Fruit fly (Drosophila melanogaster) whole organism: ENCODE data around the gene AP-2alpha.

Experiments used
- CG8478 ChIP-seq: fragments of >200 bp; optimal IDR thresholded peaks from 2 replicates; lab custom pipeline; 2018; ENCODE audit warnings: inconsistent platforms
- Dll ChIP-seq: fragments of >200 bp; optimal IDR thresholded peaks from 2 replicates; lab custom pipeline; 2017
- EcR ChIP-seq, 2 experiments: fragments of >200 bp; optimal IDR thresholded peaks; 2 replicates each; lab custom pipeline; 2017; ENCODE audit warnings: missing biosample characterization in 2 of 2, missing genetic modification characterization in 2 of 2, missing genetic modification reagents in 2 of 2
- pan ChIP-seq: fragments of >200 bp; optimal IDR thresholded peaks from 2 replicates; lab custom pipeline; 2017
- psq ChIP-seq: fragments of >200 bp; optimal IDR thresholded peaks from 2 replicates; lab custom pipeline; 2017
- usp ChIP-seq: fragments of >200 bp; optimal IDR thresholded peaks from 2 replicates; lab custom pipeline; 2017; ENCODE audit warnings: missing biosample characterization, missing genetic modification characterization, mixed read lengths

Gene AP-2alpha

DNA sequence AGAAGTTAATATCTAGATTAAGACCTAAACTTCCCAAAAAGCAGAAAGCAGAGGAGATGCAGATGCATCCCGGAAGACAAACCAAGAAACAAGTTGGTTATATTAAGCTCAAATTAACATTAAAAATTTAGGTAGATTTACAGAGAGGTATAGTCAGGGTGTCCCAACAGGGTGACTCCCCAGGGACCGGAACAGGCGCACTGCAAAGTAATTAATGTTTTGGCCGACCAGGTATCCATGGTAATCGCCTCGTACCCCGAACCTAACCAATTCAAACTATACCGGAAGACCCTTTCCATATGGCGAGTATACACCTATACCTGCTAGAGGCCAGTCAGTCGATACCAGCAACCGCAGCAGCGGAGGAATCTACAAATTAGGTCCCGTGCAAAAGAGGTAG, 8.0 kb upstream of the AP-2alpha start, which contains the start of gene BBS8:
Gene BBS8 (plus strand): TSS at position 301 of the 400 bp plus-strand sequence.
- TF ChIP-seq usp (no peak), pan (lab: Kevin White, UChicago) (no peak), Dll (lab: Kevin White, UChicago) (no peak), CG8478 (no peak), psq (lab: Kevin White, UChicago) (no peak), EcR (GFP tag; optimal IDR thresholded peaks at IDR 0.05; lab: Kevin White, UChicago) (no peak)

DNA sequence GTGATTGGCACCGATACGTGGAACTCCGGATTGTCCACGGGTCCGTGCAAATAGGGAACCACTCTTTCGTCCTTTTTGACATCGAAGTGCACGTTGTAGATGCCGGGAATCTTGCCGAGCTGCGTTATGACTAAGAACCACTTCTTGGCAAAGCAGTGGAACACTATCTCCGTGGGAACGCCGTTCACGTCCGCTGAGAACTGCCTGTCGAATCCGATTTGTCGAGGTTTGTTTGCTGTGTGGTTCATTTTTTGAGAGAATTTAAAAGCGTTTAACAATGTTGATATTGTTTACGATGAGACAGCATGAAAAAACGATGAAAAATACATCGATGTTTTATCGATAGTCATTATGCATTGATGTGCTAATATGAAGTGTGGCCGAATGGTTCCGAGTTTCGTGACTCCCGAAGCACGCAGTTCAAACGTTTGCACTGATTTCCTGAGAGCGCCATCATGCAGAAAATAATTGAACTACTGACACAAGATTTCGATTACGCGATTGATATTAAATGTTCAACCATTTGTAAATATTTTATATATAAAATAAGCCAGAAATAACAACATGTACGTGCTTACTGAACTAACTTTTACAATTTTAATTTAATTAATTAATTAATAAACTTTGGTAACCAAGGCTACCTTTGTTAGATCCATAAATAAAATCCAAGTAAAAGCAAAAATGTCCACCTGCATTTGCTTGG, 6.7 kb upstream of the AP-2alpha start, which contains the start of the genes CG11885 and CG13692:
Gene CG11885 (minus strand): TSS at position 332 of the 703 bp plus-strand sequence.
Gene CG13692 (plus strand): TSS at position 653 of the 703 bp plus-strand sequence.
- TF ChIP-seq CG8478: no peak
- TF ChIP-seq pan (lab: Kevin White, UChicago): no peak
- TF ChIP-seq psq (lab: Kevin White, UChicago): no peak
- no peak for TF ChIP-seq usp
- no peak for TF ChIP-seq Dll (lab: Kevin White, UChicago)
- no peak for TF ChIP-seq EcR (GFP tag; optimal IDR thresholded peaks at IDR 0.05; lab: Kevin White, UChicago)

DNA sequence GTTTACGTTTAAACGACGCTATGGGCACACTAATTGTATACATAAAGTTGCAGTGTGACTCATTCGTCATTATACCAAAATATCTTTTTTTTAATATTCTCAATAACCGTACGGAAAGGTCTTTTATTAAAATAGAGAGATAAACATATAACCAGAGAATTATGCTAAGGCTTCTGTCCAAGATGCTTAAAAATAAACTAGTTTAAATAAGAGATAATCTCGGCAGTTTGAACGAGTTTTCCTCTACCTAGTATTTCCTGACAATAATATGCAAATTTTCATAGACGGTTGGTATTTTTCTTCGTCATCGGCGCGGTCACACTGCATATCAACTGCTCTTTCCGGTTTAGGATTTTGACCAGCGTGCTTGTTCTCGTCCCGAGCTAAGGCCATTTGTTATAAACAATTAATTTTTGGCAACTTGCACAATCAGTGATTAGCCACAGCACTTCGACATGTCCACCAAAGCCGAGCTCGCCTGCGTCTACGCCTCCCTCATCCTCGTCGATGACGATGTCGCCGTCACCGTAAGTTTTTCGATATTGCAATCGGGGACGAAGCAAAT, 5.1 kb upstream of the AP-2alpha start, which contains the start of the genes CG13690 and RpLP1:
Gene CG13690 (minus strand): TSS at position 33 of the 565 bp plus-strand sequence.
Gene RpLP1 (plus strand): TSS at position 333 of the 565 bp plus-strand sequence.
- TF ChIP-seq CG8478: no peak
- TF ChIP-seq psq (lab: Kevin White, UChicago): no peak
- no peak for TF ChIP-seq EcR (GFP tag; optimal IDR thresholded peaks at IDR 0.05; lab: Kevin White, UChicago)
- TF ChIP-seq usp: no peak
- no peak for TF ChIP-seq Dll (lab: Kevin White, UChicago)
- no peak for TF ChIP-seq pan (lab: Kevin White, UChicago)

dm6 chr2L:413894-414293, 683 bp downstream of the AP-2alpha start:
- TF ChIP-seq pan (lab: Kevin White, UChicago): no peak
- no peak for TF ChIP-seq usp
- TF ChIP-seq CG8478: no peak
- no peak for TF ChIP-seq Dll (lab: Kevin White, UChicago)
- no peak for TF ChIP-seq psq (lab: Kevin White, UChicago)
- TF ChIP-seq EcR (GFP tag; optimal IDR thresholded peaks at IDR 0.05; lab: Kevin White, UChicago): no peak

- no peak for TF ChIP-seq CG8478
- TF ChIP-seq EcR (GFP tag; optimal IDR thresholded peaks at IDR 0.05; lab: Kevin White, UChicago): no peak
- TF ChIP-seq Dll (lab: Kevin White, UChicago): no peak
- no peak for TF ChIP-seq usp
- no peak for TF ChIP-seq pan (lab: Kevin White, UChicago)
- TF ChIP-seq psq (lab: Kevin White, UChicago): no peak
These were observed 1.6 kb downstream of the AP-2alpha start for dm6 chr2L:412931-413330.

- TF ChIP-seq pan (lab: Kevin White, UChicago) (no peak), EcR (GFP tag; optimal IDR thresholded peaks at IDR 0.05; lab: Kevin White, UChicago) (no peak), CG8478 (no peak), usp (no peak), psq (lab: Kevin White, UChicago) (no peak)
These were observed 10.7 kb downstream of the AP-2alpha start, which contains the start of gene Polr1B for dm6 chr2L:403627-404575. Gene Polr1B (plus strand): TSS chr2L:404285.

- TF ChIP-seq CG8478 (no peak), usp (no peak), pan (lab: Kevin White, UChicago) (no peak), Dll (lab: Kevin White, UChicago) (no peak), psq (lab: Kevin White, UChicago) (no peak), EcR (GFP tag; optimal IDR thresholded peaks at IDR 0.05; lab: Kevin White, UChicago) (no peak)
These were observed 12.5 kb downstream of the AP-2alpha start, which contains the start of gene CG4213 for dm6 chr2L:402098-402497. Gene CG4213 (minus strand): TSS chr2L:402198.

- no peak for TF ChIP-seq psq (lab: Kevin White, UChicago)
These were observed 19.0 kb downstream of the AP-2alpha start for dm6 chr2L:395366-396117.

- no peak for TF ChIP-seq usp
- no peak for TF ChIP-seq psq (lab: Kevin White, UChicago)
- TF ChIP-seq Dll (lab: Kevin White, UChicago): no peak
- TF ChIP-seq EcR (GFP tag; optimal IDR thresholded peaks at IDR 0.05; lab: Kevin White, UChicago): no peak
- TF ChIP-seq pan (lab: Kevin White, UChicago): no peak
- no peak for TF ChIP-seq CG8478
These were observed 22.0 kb downstream of the AP-2alpha start for dm6 chr2L:392529-392928.

dm6 chr2L:390509-390908, 24.1 kb downstream of the AP-2alpha start:
- TF ChIP-seq CG8478 (no peak), pan (lab: Kevin White, UChicago) (no peak), Dll (lab: Kevin White, UChicago) (no peak), EcR (GFP tag; optimal IDR thresholded peaks at IDR 0.05; lab: Kevin White, UChicago) (no peak), psq (lab: Kevin White, UChicago) (no peak), usp (no peak)

DNA sequence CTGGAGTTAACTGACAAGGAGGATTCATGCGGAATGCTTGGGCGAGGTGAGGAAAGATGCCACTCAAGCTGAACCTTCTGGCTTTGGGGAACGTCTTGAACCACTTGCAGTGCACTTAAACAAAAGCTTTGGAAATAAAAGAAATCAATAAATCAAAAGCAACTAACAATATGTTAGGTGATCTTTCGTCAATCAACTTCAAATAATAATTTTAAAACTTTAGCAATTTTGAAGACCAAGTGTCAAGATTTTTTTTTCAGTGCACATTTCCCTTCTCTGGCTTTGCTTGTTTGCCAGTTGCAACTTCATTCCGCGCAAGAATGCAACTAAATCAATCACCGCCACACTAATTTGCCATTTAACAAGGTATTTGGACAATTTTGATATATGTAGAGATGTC, 31.8 kb downstream of the AP-2alpha start:
- TF ChIP-seq CG8478 (no peak), pan (lab: Kevin White, UChicago) (no peak), EcR (GFP tag; optimal IDR thresholded peaks at IDR 0.05; lab: Kevin White, UChicago) (no peak), usp (no peak), psq (lab: Kevin White, UChicago) (no peak), Dll (lab: Kevin White, UChicago) (no peak)
